1 fruit fly cellular context compared by ENCODE assay signal in the genomic region with DNA sequence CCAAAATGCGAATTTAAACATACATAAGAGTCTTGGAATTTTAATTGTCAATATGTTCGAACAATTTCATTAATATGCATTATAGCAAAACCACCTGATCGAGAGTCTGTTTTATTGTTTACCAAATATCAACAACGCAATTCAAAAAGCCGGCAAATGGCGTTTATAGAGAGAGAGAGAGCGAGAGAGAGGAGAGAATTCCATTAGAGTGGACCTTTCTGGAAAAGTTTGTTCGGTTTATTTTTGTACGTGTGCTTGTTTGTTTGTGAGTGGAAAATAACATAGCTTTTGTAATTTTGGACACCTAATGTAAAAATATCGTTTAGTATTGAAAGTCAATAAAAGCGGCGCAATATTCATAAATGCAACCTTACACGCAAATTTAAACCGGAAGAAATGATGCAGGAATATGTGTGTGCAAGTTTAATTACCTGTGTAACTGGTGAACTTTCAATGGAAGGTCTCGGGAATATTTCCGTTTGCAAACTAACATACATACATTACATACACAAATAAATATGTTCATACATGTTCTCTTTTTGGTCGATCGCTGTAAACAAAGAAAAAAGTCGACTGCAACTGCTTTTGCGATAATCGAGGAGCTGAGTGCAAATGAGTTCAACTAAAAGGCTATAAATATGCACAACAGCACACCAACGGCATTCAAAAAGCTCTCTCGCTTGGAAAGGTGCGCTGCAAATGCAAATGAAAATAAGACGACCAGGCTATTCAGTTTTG.
TF ChIP-seq lines count a peak whose summit lies in the region.

A gene (minus strand): TSS at position 588 of the 738 bp plus-strand sequence.

TF ChIP-seq in whole organism, embryonic, 481 proteins besides CTCF, POLR2A, EP300 and RAD21 (continued from another document and continues in another):
- TF ChIP-seq Doc2 (GFP tag; IDR thresholded peaks at IDR 0.05; lab: Robert Waterston, UW) (no peak), CG12942 (GFP tag; optimal IDR thresholded peaks at IDR 0.05; lab: Kevin White, UChicago) (peak; percentile 84), CG7786 (GFP tag; optimal IDR thresholded peaks at IDR 0.05; lab: Kevin White, UChicago) (peak; percentile 69), D19B (GFP tag; optimal IDR thresholded peaks at IDR 0.05; lab: Kevin White, UChicago) (peak; percentile 22), CG31388 (GFP tag; optimal IDR thresholded peaks at IDR 0.05; lab: Kevin White, UChicago) (no peak), yki (optimal IDR thresholded peaks at IDR 0.05; lab: Kevin White, UChicago) (no peak), row (GFP tag; IDR thresholded peaks at IDR 0.05; lab: Robert Waterston, UW) (0 out of 3 replicates have a peak, but pooled peaks have one; percentile 47), BEAF-32 (GFP tag; optimal IDR thresholded peaks at IDR 0.05; lab: Kevin White, UChicago) (peak; percentile 25), CG10462 (GFP tag; optimal IDR thresholded peaks at IDR 0.05; lab: Kevin White, UChicago) (peak; percentile 70), CG32767 (GFP tag; IDR thresholded peaks at IDR 0.05; lab: Robert Waterston, UW) (no peak), disco-r (GFP tag; optimal IDR thresholded peaks at IDR 0.05; lab: Kevin White, UChicago) (peak; percentile 87), gcm2 (GFP tag; optimal IDR thresholded peaks at IDR 0.05; lab: Kevin White, UChicago) (peak; percentile 77), Gug (GFP tag; IDR thresholded peaks at IDR 0.05; lab: Robert Waterston, UW) (no peak), en (GFP tag; optimal IDR thresholded peaks at IDR 0.05; lab: Kevin White, UChicago) (peak; percentile 77), Dek (tag; optimal IDR thresholded peaks at IDR 0.05; lab: Kevin White, UChicago) (peak; percentile 72), Ets97D (GFP tag; optimal IDR thresholded peaks at IDR 0.05; lab: Kevin White, UChicago) (peak; percentile 65), nerfin-2 (GFP tag; IDR thresholded peaks at IDR 0.05; lab: Robert Waterston, UW; ENCODE audit: partially characterized antibody) (no peak), odd (GFP tag; optimal IDR thresholded peaks at IDR 0.05; lab: Kevin White, UChicago) (peak; percentile 95), insv (GFP tag; optimal IDR thresholded peaks at IDR 0.05; lab: Kevin White, UChicago) (peak in 1 of 2 experiments; percentile 77), crp (GFP tag; optimal IDR thresholded peaks at IDR 0.05; lab: Kevin White, UChicago) (peak in 1 of 2 experiments; percentile 50), slbo (GFP tag; IDR thresholded peaks at IDR 0.05; lab: Robert Waterston, UW) (no peak), CG9215 (GFP tag; IDR thresholded peaks at IDR 0.05; lab: Robert Waterston, UW) (no peak), Fer1 (GFP tag; optimal IDR thresholded peaks at IDR 0.05; lab: Kevin White, UChicago) (peak; percentile 90), vvl (GFP tag; IDR thresholded peaks at IDR 0.05; lab: Robert Waterston, UW) (peak; percentile 77), Nf-YB (GFP tag; optimal IDR thresholded peaks at IDR 0.05; lab: Kevin White, UChicago) (peak; percentile 80), onecut (GFP tag; IDR thresholded peaks at IDR 0.05; lab: Robert Waterston, UW) (peak; percentile 74), al (GFP tag; IDR thresholded peaks at IDR 0.05; lab: Robert Waterston, UW) (no peak), Neu2 (GFP tag; optimal IDR thresholded peaks at IDR 0.05; lab: Kevin White, UChicago; ENCODE audit: borderline replicate concordance) (no peak), gro (GFP tag; optimal IDR thresholded peaks at IDR 0.05; lab: Kevin White, UChicago) (peak; percentile 85), CG12391 (tag; optimal IDR thresholded peaks at IDR 0.05; lab: Kevin White, UChicago) (peak; percentile 72), vnd (GFP tag; IDR thresholded peaks at IDR 0.05; lab: Robert Waterston, UW; ENCODE audit: partially characterized antibody) (no peak), lmd (GFP tag; IDR thresholded peaks at IDR 0.05; lab: Robert Waterston, UW) (no peak), BtbVII (GFP tag; optimal IDR thresholded peaks at IDR 0.05; lab: Kevin White, UChicago) (peak; percentile 88), CG15269 (tag; optimal IDR thresholded peaks at IDR 0.05; lab: Kevin White, UChicago) (peak; percentile 79), CG1233 (GFP tag; optimal IDR thresholded peaks at IDR 0.05; lab: Kevin White, UChicago) (peak; percentile 85), lab (GFP tag; optimal IDR thresholded peaks at IDR 0.05; lab: Kevin White, UChicago) (peak; percentile 94), gfzf (GFP tag; optimal IDR thresholded peaks at IDR 0.05; lab: Kevin White, UChicago) (peak; percentile 1), dm (GFP tag; optimal IDR thresholded peaks at IDR 0.05; lab: Kevin White, UChicago) (peak; percentile 55), CG17385 (GFP tag; optimal IDR thresholded peaks at IDR 0.05; lab: Kevin White, UChicago) (peak; percentile 83), CG3838 (GFP tag; optimal IDR thresholded peaks at IDR 0.05; lab: Kevin White, UChicago) (peak; percentile 45), CG18599 (GFP tag; optimal IDR thresholded peaks at IDR 0.05; lab: Kevin White, UChicago) (peak; percentile 90), CrebB (tag; optimal IDR thresholded peaks at IDR 0.05; lab: Kevin White, UChicago) (peak; percentile 96), CG4730 (GFP tag; IDR thresholded peaks at IDR 0.05; lab: Robert Waterston, UW) (no peak), CG8944 (GFP tag; optimal IDR thresholded peaks at IDR 0.05; lab: Kevin White, UChicago) (peak; percentile 80), Hand (GFP tag; optimal IDR thresholded peaks at IDR 0.05; lab: Kevin White, UChicago) (peak; percentile 78), gt (GFP tag; IDR thresholded peaks at IDR 0.05; lab: Robert Waterston, UW) (no peak), p53 (GFP tag; optimal IDR thresholded peaks at IDR 0.05; lab: Kevin White, UChicago) (peak; percentile 85), GATAe (GFP tag; conservative IDR thresholded peaks at IDR 0.05; lab: Robert Waterston, UW) (no peak), zf30C (GFP tag; optimal IDR thresholded peaks at IDR 0.05; lab: Kevin White, UChicago) (no peak), lov (optimal IDR thresholded peaks at IDR 0.05; lab: Kevin White, UChicago) (no peak), lov (GFP tag; IDR thresholded peaks at IDR 0.05; lab: Robert Waterston, UW) (no peak), Hmx (GFP tag; optimal IDR thresholded peaks at IDR 0.05; lab: Kevin White, UChicago) (no peak), ftz-f1 (GFP tag; optimal IDR thresholded peaks at IDR 0.05; lab: Kevin White, UChicago) (no peak), Awh (GFP tag; IDR thresholded peaks at IDR 0.05; lab: Robert Waterston, UW) (peak; percentile 80), CG11398 (GFP tag; optimal IDR thresholded peaks at IDR 0.05; lab: Kevin White, UChicago) (peak; percentile 94), Nf-YC (tag; optimal IDR thresholded peaks at IDR 0.05; lab: Kevin White, UChicago) (peak; percentile 57), CG12299 (tag; optimal IDR thresholded peaks at IDR 0.05; lab: Kevin White, UChicago) (peak; percentile 89), CG7987 (GFP tag; optimal IDR thresholded peaks at IDR 0.05; lab: Kevin White, UChicago) (peak; percentile 93), jing (GFP tag; optimal IDR thresholded peaks at IDR 0.05; lab: Kevin White, UChicago) (peak; percentile 27), exex (tag; optimal IDR thresholded peaks at IDR 0.05; lab: Kevin White, UChicago) (peak; percentile 70), CG6683 (GFP tag; optimal IDR thresholded peaks at IDR 0.05; lab: Kevin White, UChicago) (peak; percentile 62), Bgb (GFP tag; IDR thresholded peaks at IDR 0.05; lab: Robert Waterston, UW; ENCODE audit: partially characterized antibody) (0 out of 2 replicates have a peak, but pooled peaks have one; percentile 5), slou (GFP tag; optimal IDR thresholded peaks at IDR 0.05; lab: Kevin White, UChicago) (peak; percentile 26), CHES-1-like (GFP tag; optimal IDR thresholded peaks at IDR 0.05; lab: Kevin White, UChicago) (peak; percentile 95), CG4282 (GFP tag; optimal IDR thresholded peaks at IDR 0.05; lab: Kevin White, UChicago) (peak; percentile 64), CG18764 (GFP tag; optimal IDR thresholded peaks at IDR 0.05; lab: Kevin White, UChicago) (peak; percentile 87), CG18476 (GFP tag; optimal IDR thresholded peaks at IDR 0.05; lab: Kevin White, UChicago) (peak; percentile 57), cas (GFP tag; IDR thresholded peaks at IDR 0.05; lab: Robert Waterston, UW) (no peak), Usf (GFP tag; optimal IDR thresholded peaks at IDR 0.05; lab: Kevin White, UChicago) (no peak), ase (GFP tag; IDR thresholded peaks at IDR 0.05; lab: Robert Waterston, UW) (no peak), CG8089 (GFP tag; optimal IDR thresholded peaks at IDR 0.05; lab: Kevin White, UChicago) (peak; percentile 88), vfl (GFP tag; optimal IDR thresholded peaks at IDR 0.05; lab: Kevin White, UChicago) (peak; percentile 31), pan (optimal IDR thresholded peaks at IDR 0.05; lab: Kevin White, UChicago) (no peak), pan (GFP tag; optimal IDR thresholded peaks at IDR 0.05 in 1 of 2, IDR thresholded peaks at IDR 0.05 in 1 of 2) (peak in 1 of 2 experiments; percentile 59), CG3281 (GFP tag; optimal IDR thresholded peaks at IDR 0.05; lab: Kevin White, UChicago) (peak; percentile 76), CG15514 (GFP tag; optimal IDR thresholded peaks at IDR 0.05; lab: Kevin White, UChicago) (peak; percentile 86), CG10274 (GFP tag; optimal IDR thresholded peaks at IDR 0.05; lab: Kevin White, UChicago) (peak; percentile 48), lbe (GFP tag; optimal IDR thresholded peaks at IDR 0.05; lab: Kevin White, UChicago) (peak; percentile 85), CG14441 (GFP tag; IDR thresholded peaks at IDR 0.05; lab: Robert Waterston, UW) (peak; percentile 28; the same call in 1 of the 2 replicates), eve (GFP tag; optimal IDR thresholded peaks at IDR 0.05; lab: Kevin White, UChicago) (no peak), CG10543 (GFP tag; optimal IDR thresholded peaks at IDR 0.05; lab: Kevin White, UChicago) (peak; percentile 93), fd64A (GFP tag; optimal IDR thresholded peaks at IDR 0.05; lab: Kevin White, UChicago) (peak; percentile 93), ato (GFP tag; IDR thresholded peaks at IDR 0.05; lab: Robert Waterston, UW; ENCODE audit: partially characterized antibody) (no peak), toy (GFP tag; IDR thresholded peaks at IDR 0.05; lab: Robert Waterston, UW) (no peak), CG11723 (GFP tag; optimal IDR thresholded peaks at IDR 0.05; lab: Kevin White, UChicago) (peak; percentile 83), CG11093 (GFP tag; IDR thresholded peaks at IDR 0.05; lab: Robert Waterston, UW) (no peak), CG17328 (GFP tag; IDR thresholded peaks at IDR 0.05; lab: Robert Waterston, UW) (peak; percentile 59), da (GFP tag; optimal IDR thresholded peaks at IDR 0.05; lab: Kevin White, UChicago) (peak; percentile 64), sob (GFP tag; IDR thresholded peaks at IDR 0.05; lab: Robert Waterston, UW) (peak; percentile 59; the same call in 1 of the 2 replicates), CG17361 (GFP tag; IDR thresholded peaks at IDR 0.05; lab: Robert Waterston, UW) (peak; percentile 63; the same call in 2 of the 3 replicates), Pdp1 (GFP tag; optimal IDR thresholded peaks at IDR 0.05; lab: Kevin White, UChicago) (peak; percentile 63 to 67), CG18619 (GFP tag; optimal IDR thresholded peaks at IDR 0.05; lab: Kevin White, UChicago) (peak; percentile 88), CG10431 (GFP tag; optimal IDR thresholded peaks at IDR 0.05; lab: Kevin White, UChicago) (peak; percentile 90), CG2199 (GFP tag; IDR thresholded peaks at IDR 0.05; lab: Robert Waterston, UW) (no peak), CG7745 (tag; optimal IDR thresholded peaks at IDR 0.05; lab: Kevin White, UChicago) (peak; percentile 81), CG14014 (GFP tag; IDR thresholded peaks at IDR 0.05; lab: Robert Waterston, UW) (peak; percentile 85; the same call in 1 of the 2 replicates), Xrp1 (GFP tag; IDR thresholded peaks at IDR 0.05; lab: Robert Waterston, UW) (peak; percentile 63), CG6654 (GFP tag; optimal IDR thresholded peaks at IDR 0.05; lab: Kevin White, UChicago) (no peak), CG5180 (GFP tag; optimal IDR thresholded peaks at IDR 0.05; lab: Kevin White, UChicago) (peak; percentile 83), br (optimal IDR thresholded peaks at IDR 0.05; lab: Kevin White, UChicago) (no peak), CG18262 (tag; optimal IDR thresholded peaks at IDR 0.05; lab: Kevin White, UChicago) (peak; percentile 71), seq (GFP tag; IDR thresholded peaks at IDR 0.05; lab: Robert Waterston, UW) (peak; percentile 77; the same call in 1 of the 2 replicates), ac (GFP tag; optimal IDR thresholded peaks at IDR 0.05; lab: Kevin White, UChicago) (peak; percentile 78), gsb (GFP tag; IDR thresholded peaks at IDR 0.05; lab: Robert Waterston, UW) (no peak), Elba2 (GFP tag; optimal IDR thresholded peaks at IDR 0.05; lab: Kevin White, UChicago) (no peak), CG14710 (tag; optimal IDR thresholded peaks at IDR 0.05; lab: Kevin White, UChicago) (peak; percentile 73), CG11456 (GFP tag; IDR thresholded peaks at IDR 0.05; lab: Robert Waterston, UW) (peak; percentile 65; the same call in 2 of the 3 replicates), fd102C (GFP tag; optimal IDR thresholded peaks at IDR 0.05; lab: Kevin White, UChicago) (peak; percentile 70), CG8924 (tag; optimal IDR thresholded peaks at IDR 0.05; lab: Kevin White, UChicago) (peak; percentile 85), ro (GFP tag; IDR thresholded peaks at IDR 0.05; lab: Robert Waterston, UW) (no peak), CG10654 (GFP tag; optimal IDR thresholded peaks at IDR 0.05; lab: Kevin White, UChicago) (peak; percentile 72), chif (GFP tag; optimal IDR thresholded peaks at IDR 0.05; lab: Kevin White, UChicago) (peak; percentile 77 to 88), Stat92E (GFP tag; optimal IDR thresholded peaks at IDR 0.05; lab: Kevin White, UChicago) (peak in 1 of 3 experiments; percentile 51), sd (tag; optimal IDR thresholded peaks at IDR 0.05; lab: Kevin White, UChicago) (peak; percentile 97), chm (GFP tag; IDR thresholded peaks at IDR 0.05; lab: Robert Waterston, UW) (peak; percentile 88), CG43689 (GFP tag; IDR thresholded peaks at IDR 0.05; lab: Robert Waterston, UW) (no peak), CG10321 (GFP tag; IDR thresholded peaks at IDR 0.05; lab: Robert Waterston, UW) (peak; percentile 54), stwl (tag; optimal IDR thresholded peaks at IDR 0.05; lab: Kevin White, UChicago) (no peak), CG15011 (GFP tag; optimal IDR thresholded peaks at IDR 0.05; lab: Kevin White, UChicago) (peak; percentile 76), Sox100B (GFP tag; optimal IDR thresholded peaks at IDR 0.05; lab: Kevin White, UChicago) (peak; percentile 90), CG2712 (tag; optimal IDR thresholded peaks at IDR 0.05; lab: Kevin White, UChicago) (peak; percentile 70), ash1 (GFP tag; optimal IDR thresholded peaks at IDR 0.05; lab: Kevin White, UChicago) (peak; percentile 78)
